Fruit fly (Drosophila melanogaster) whole organism, pupa: ENCODE data around the gene CG4465.

ENCODE experiments used
- CG10348 ChIP-seq: fragments of 200-800 bp; sonication (Bioruptor generic); IDR thresholded peaks from 2 replicates; pipeline ENCODE4 v1.3.6; 2022; ENCODE audit warnings: missing biosample characterization, missing genetic modification characterization
- CG12605 ChIP-seq: fragments of 200-800 bp; sonication (Bioruptor generic); IDR thresholded peaks from 2 replicates; pipeline ENCODE4 v1.3.6; 2022; ENCODE audit warnings: missing biosample characterization, missing genetic modification characterization
- CG13204 ChIP-seq: fragments of 200-800 bp; sonication (Bioruptor generic); optimal IDR thresholded peaks from 2 replicates; lab custom pipeline; 2018; ENCODE audit warnings: missing biosample characterization, mild to moderate bottlenecking, missing genetic modification characterization, moderate library complexity
- CG14655 ChIP-seq: fragments of 200-800 bp; sonication (Bioruptor generic); optimal IDR thresholded peaks from 3 replicates; lab custom pipeline; 2017; ENCODE audit warnings: mild to moderate bottlenecking, missing biosample characterization, missing genetic modification reagents, missing genetic modification characterization
- CG15710 ChIP-seq: fragments of 200-800 bp; sonication (Bioruptor generic); optimal IDR thresholded peaks from 2 replicates; lab custom pipeline; 2018; ENCODE audit warnings: missing biosample characterization, mild to moderate bottlenecking, missing genetic modification characterization, moderate library complexity
- CG34367 ChIP-seq: fragments of 200-800 bp; sonication (Bioruptor generic); optimal IDR thresholded peaks from 2 replicates; lab custom pipeline; 2018; ENCODE audit warnings: missing biosample characterization, mild to moderate bottlenecking, missing genetic modification characterization
- CG4496 ChIP-seq: fragments of 200-800 bp; sonication (Bioruptor generic); IDR thresholded peaks from 3 replicates; pipeline ENCODE4 v1.3.6; 2022; ENCODE audit warnings: missing biosample characterization, missing genetic modification characterization
- CG8159 ChIP-seq: fragments of 200-800 bp; sonication (Bioruptor generic); optimal IDR thresholded peaks from 3 replicates; lab custom pipeline; 2018; ENCODE audit warnings: missing biosample characterization, mild to moderate bottlenecking, missing genetic modification characterization, moderate library complexity
- CG8301 ChIP-seq: fragments of 200-800 bp; sonication (Bioruptor generic); optimal IDR thresholded peaks from 2 replicates; lab custom pipeline; 2018; ENCODE audit warnings: missing biosample characterization, mild to moderate bottlenecking, missing genetic modification characterization
- CG9948 ChIP-seq: fragments of 200-800 bp; sonication (Bioruptor generic); optimal IDR thresholded peaks from 2 replicates; lab custom pipeline; 2018; ENCODE audit warnings: missing biosample characterization, mild to moderate bottlenecking, missing genetic modification characterization, moderate library complexity
- D1 ChIP-seq: fragments of 200-800 bp; sonication (Bioruptor generic); optimal IDR thresholded peaks from 2 replicates; lab custom pipeline; 2018; ENCODE audit warnings: missing biosample characterization, mild to moderate bottlenecking, missing genetic modification characterization, moderate library complexity
- EcR ChIP-seq: fragments of 200-800 bp; sonication (Bioruptor generic); optimal IDR thresholded peaks from 3 replicates; lab custom pipeline; 2019; ENCODE audit warnings: missing biosample characterization, missing genetic modification characterization, mild to moderate bottlenecking, moderate library complexity, missing genetic modification reagents
- Ets98B ChIP-seq: fragments of 200-800 bp; sonication (Bioruptor generic); IDR thresholded peaks from 2 replicates; pipeline ENCODE4 v1.3.6; 2022; ENCODE audit warnings: missing biosample characterization, missing genetic modification characterization
- Pif1A ChIP-seq: fragments of 200-800 bp; sonication (Bioruptor generic); optimal IDR thresholded peaks from 3 replicates; lab custom pipeline; 2016; ENCODE audit warnings: missing biosample characterization, missing genetic modification characterization
- Pif1B ChIP-seq: fragments of 200-800 bp; sonication (Bioruptor generic); optimal IDR thresholded peaks from 3 replicates; lab custom pipeline; 2016; ENCODE audit warnings: missing biosample characterization, missing genetic modification characterization
- Snoo ChIP-seq: fragments of 200-800 bp; sonication (Bioruptor generic); optimal IDR thresholded peaks from 3 replicates; lab custom pipeline; 2017; ENCODE audit warnings: missing biosample characterization, mild to moderate bottlenecking, missing genetic modification characterization, inconsistent platforms
- fd96Ca ChIP-seq: fragments of 200-800 bp; sonication (Bioruptor generic); IDR thresholded peaks from 3 replicates; pipeline ENCODE4 v1.3.6; 2022; ENCODE audit warnings: missing biosample characterization, missing genetic modification characterization
- gl ChIP-seq: fragments of 200-800 bp; sonication (Bioruptor generic); optimal IDR thresholded peaks from 2 replicates; lab custom pipeline; 2018; ENCODE audit warnings: missing biosample characterization, mild to moderate bottlenecking, missing genetic modification characterization
- rn ChIP-seq: fragments of 200-800 bp; sonication (Bioruptor generic); IDR thresholded peaks from 2 replicates; pipeline ENCODE4 v1.3.6; 2022; ENCODE audit warnings: missing biosample characterization, missing genetic modification characterization

CG4465 gene

dm6 chr3R:19873102-19873737 lies 44.4 kb downstream of the CG4465 start:
- TF ChIP-seq fd96Ca (GFP tag; lab: Robert Waterston, UW) (no peak), CG34367 (tag; lab: Kevin White, UChicago) (no peak), gl (tag; lab: Kevin White, UChicago) (no peak), CG9948 (no peak), CG4496 (GFP tag; lab: Robert Waterston, UW) (no peak), CG8301 (no peak), rn (GFP tag; lab: Robert Waterston, UW) (no peak), CG10348 (GFP tag; lab: Robert Waterston, UW) (no peak), CG12605 (GFP tag; lab: Robert Waterston, UW) (no peak), CG8159 (tag; lab: Kevin White, UChicago) (no peak), Snoo (tag; lab: Kevin White, UChicago) (no peak), D1 (tag; lab: Kevin White, UChicago) (no peak), CG15710 (tag; lab: Kevin White, UChicago) (no peak), CG14655 (GFP tag; lab: Kevin White, UChicago) (no peak), Pif1A (no peak), Ets98B (GFP tag; lab: Robert Waterston, UW) (no peak), Pif1B (GFP tag; lab: Kevin White, UChicago) (no peak), EcR (no peak), CG13204 (GFP tag; lab: Kevin White, UChicago) (no peak)
